Fruit fly (Drosophila melanogaster) whole organism, embryonic: ENCODE data around the gene Hap40.

Source experiments
- Antp ChIP-seq: fragments of 200-800 bp; sonication (Bioruptor generic); optimal IDR thresholded peaks from 3 replicates; lab custom pipeline; 2016; ENCODE audit warnings: missing biosample characterization, missing genetic modification characterization
- BEAF-32 ChIP-seq: fragments of 200-800 bp; sonication (Bioruptor generic); optimal IDR thresholded peaks from 3 replicates; lab custom pipeline; 2017; ENCODE audit warnings: missing biosample characterization, missing genetic modification characterization, mild to moderate bottlenecking, moderate library complexity, missing genetic modification reagents
- CG10366 ChIP-seq: fragments of 200-800 bp; sonication (Bioruptor generic); IDR thresholded peaks from 2 replicates; pipeline ENCODE4 v1.3.6; 2022; ENCODE audit warnings: missing biosample characterization, missing genetic modification characterization
- CG10543 ChIP-seq: fragments of 200-800 bp; sonication (Bioruptor generic); optimal IDR thresholded peaks from 3 replicates; lab custom pipeline; 2017; ENCODE audit warnings: missing biosample characterization, mild to moderate bottlenecking, missing genetic modification characterization, moderate library complexity
- CG11085 ChIP-seq: fragments of 200-800 bp; sonication (Bioruptor generic); IDR thresholded peaks from 2 replicates; pipeline ENCODE4 v1.3.6; 2022; ENCODE audit warnings: missing biosample characterization, missing genetic modification characterization
- CG11247 ChIP-seq: fragments of 200-800 bp; sonication (Bioruptor generic); IDR thresholded peaks from 2 replicates; pipeline ENCODE4 v1.3.6; 2022; ENCODE audit warnings: missing biosample characterization, missing genetic modification characterization
- CG11456 ChIP-seq: fragments of 200-800 bp; sonication (Bioruptor generic); IDR thresholded peaks from 3 replicates; pipeline ENCODE4 v1.3.6; 2022; ENCODE audit warnings: missing biosample characterization, missing genetic modification characterization
- CG11695 ChIP-seq: fragments of 200-800 bp; sonication (Bioruptor generic); IDR thresholded peaks from 3 replicates; pipeline ENCODE4 v1.3.6; 2022; ENCODE audit warnings: missing biosample characterization, missing genetic modification characterization
- CG12769 ChIP-seq: fragments of 200-800 bp; sonication (Bioruptor generic); optimal IDR thresholded peaks from 2 replicates; lab custom pipeline; 2019; ENCODE audit warnings: missing biosample characterization, mild to moderate bottlenecking, missing genetic modification characterization, moderate library complexity
- CG15269 ChIP-seq: fragments of 200-800 bp; sonication (Bioruptor generic); optimal IDR thresholded peaks from 2 replicates; lab custom pipeline; 2018; ENCODE audit warnings: missing biosample characterization, mild to moderate bottlenecking, missing genetic modification characterization, moderate library complexity
- CG1832 ChIP-seq: fragments of 200-800 bp; sonication (Bioruptor generic); optimal IDR thresholded peaks from 2 replicates; lab custom pipeline; 2017; ENCODE audit warnings: missing biosample characterization, mild to moderate bottlenecking, missing genetic modification characterization, inconsistent platforms
- CG30403 ChIP-seq: fragments of 200-800 bp; sonication (Bioruptor generic); optimal IDR thresholded peaks from 3 replicates; lab custom pipeline; 2016; ENCODE audit warnings: missing biosample characterization, missing genetic modification characterization
- CG3281 ChIP-seq: fragments of 200-800 bp; sonication (Bioruptor generic); optimal IDR thresholded peaks from 3 replicates; lab custom pipeline; 2017; ENCODE audit warnings: missing biosample characterization, mild to moderate bottlenecking, missing genetic modification characterization
- CG6683 ChIP-seq: fragments of 200-800 bp; sonication (Bioruptor generic); optimal IDR thresholded peaks from 2 replicates; lab custom pipeline; 2017; ENCODE audit warnings: missing biosample characterization, mild to moderate bottlenecking, missing genetic modification characterization, missing genetic modification reagents
- CG8290 ChIP-seq, 3 experiments: fragments of 200-800 bp; sonication (Bioruptor generic); optimal IDR thresholded peaks; 2 replicates each; lab custom pipeline; 2016 to 2019; ENCODE audit warnings: missing biosample characterization in 3 of 3, missing genetic modification characterization in 3 of 3, mild to moderate bottlenecking in 2 of 3, moderate library complexity in 1 of 3
- CG9727 ChIP-seq: fragments of 200-800 bp; sonication (Bioruptor generic); optimal IDR thresholded peaks from 3 replicates; lab custom pipeline; 2017; ENCODE audit warnings: missing biosample characterization, mild to moderate bottlenecking, missing genetic modification characterization
- CHES-1-like ChIP-seq: fragments of 200-800 bp; sonication (Bioruptor generic); optimal IDR thresholded peaks from 2 replicates; lab custom pipeline; 2016; ENCODE audit warnings: missing biosample characterization, missing genetic modification characterization
- CoRest ChIP-seq: fragments of 200-800 bp; sonication (Bioruptor generic); optimal IDR thresholded peaks from 3 replicates; lab custom pipeline; 2018; ENCODE audit warnings: missing biosample characterization, mild to moderate bottlenecking, missing genetic modification characterization, moderate library complexity
- D19B ChIP-seq: fragments of 200-800 bp; sonication (Bioruptor generic); optimal IDR thresholded peaks from 2 replicates; lab custom pipeline; 2017; ENCODE audit warnings: missing biosample characterization, mild to moderate bottlenecking, missing genetic modification characterization
- Ets97D ChIP-seq: fragments of 200-800 bp; sonication (Bioruptor generic); optimal IDR thresholded peaks from 3 replicates; lab custom pipeline; 2016; ENCODE audit warnings: missing biosample characterization, missing genetic modification characterization
- Fer3 ChIP-seq: fragments of 200-800 bp; sonication (Bioruptor generic); optimal IDR thresholded peaks from 2 replicates; lab custom pipeline; 2018; ENCODE audit warnings: missing biosample characterization, mild to moderate bottlenecking, missing genetic modification characterization, moderate library complexity
- GATAe ChIP-seq: fragments of 200-800 bp; sonication (Bioruptor generic); conservative IDR thresholded peaks from 2 replicates; pipeline ENCODE4 v1.3.6; 2022; ENCODE audit warnings: missing biosample characterization, missing genetic modification characterization
- Gug ChIP-seq: fragments of 200-800 bp; sonication (Bioruptor generic); IDR thresholded peaks from 4 replicates; pipeline ENCODE4 v1.3.6; 2022; ENCODE audit warnings: missing biosample characterization, missing genetic modification characterization
- Hand ChIP-seq: fragments of 200-800 bp; sonication (Bioruptor generic); optimal IDR thresholded peaks from 2 replicates; lab custom pipeline; 2017; ENCODE audit warnings: mild to moderate bottlenecking, missing biosample characterization, missing genetic modification reagents, missing genetic modification characterization
- Hey ChIP-seq: fragments of 200-800 bp; sonication (Bioruptor generic); optimal IDR thresholded peaks from 3 replicates; lab custom pipeline; 2018; ENCODE audit warnings: missing biosample characterization, mild to moderate bottlenecking, missing genetic modification characterization
- Hsf ChIP-seq: fragments of 200-800 bp; sonication (Bioruptor generic); optimal IDR thresholded peaks from 3 replicates; lab custom pipeline; 2016; ENCODE audit warnings: missing biosample characterization, missing genetic modification characterization
- Mes4 ChIP-seq: fragments of 200-800 bp; sonication (Bioruptor generic); optimal IDR thresholded peaks from 2 replicates; lab custom pipeline; 2016; ENCODE audit warnings: missing biosample characterization, missing genetic modification characterization
- Optix ChIP-seq: fragments of 200-800 bp; sonication (Bioruptor generic); IDR thresholded peaks from 3 replicates; pipeline ENCODE4 v1.3.6; 2022; ENCODE audit warnings: missing biosample characterization, missing genetic modification characterization
- PHDP ChIP-seq: fragments of 200-800 bp; sonication (Bioruptor generic); optimal IDR thresholded peaks from 3 replicates; lab custom pipeline; 2018; ENCODE audit warnings: missing biosample characterization, mild to moderate bottlenecking, missing genetic modification characterization, moderate library complexity
- Ptx1 ChIP-seq: fragments of 200-800 bp; sonication (Bioruptor generic); IDR thresholded peaks from 2 replicates; pipeline ENCODE4 v1.3.6; 2022; ENCODE audit warnings: missing biosample characterization, missing genetic modification characterization
- Side ChIP-seq: fragments of 200-800 bp; sonication (Bioruptor generic); optimal IDR thresholded peaks from 2 replicates; lab custom pipeline; 2016; ENCODE audit warnings: missing biosample characterization, missing genetic modification characterization
- Vsx1 ChIP-seq: fragments of 200-800 bp; sonication (Bioruptor generic); optimal IDR thresholded peaks from 2 replicates; lab custom pipeline; 2017; ENCODE audit warnings: missing biosample characterization, mild to moderate bottlenecking, missing genetic modification characterization, missing genetic modification reagents
- cato ChIP-seq: fragments of 200-800 bp; sonication (Bioruptor generic); optimal IDR thresholded peaks from 2 replicates; lab custom pipeline; 2016; ENCODE audit warnings: missing biosample characterization, missing genetic modification characterization, borderline replicate concordance
- caup ChIP-seq: fragments of 200-800 bp; sonication (Bioruptor generic); optimal IDR thresholded peaks from 3 replicates; lab custom pipeline; 2017; ENCODE audit warnings: missing biosample characterization, mild to moderate bottlenecking, missing genetic modification characterization, moderate library complexity; ENCODE audit not compliant: severe bottlenecking
- cg ChIP-seq: fragments of 200-800 bp; sonication (Bioruptor generic); optimal IDR thresholded peaks from 3 replicates; lab custom pipeline; 2019; ENCODE audit warnings: missing biosample characterization, mild to moderate bottlenecking, missing genetic modification characterization, moderate library complexity
- chinmo ChIP-seq: fragments of 200-800 bp; sonication (Bioruptor generic); IDR thresholded peaks from 4 replicates; pipeline ENCODE4 v1.3.6; 2022; ENCODE audit warnings: missing biosample characterization, missing genetic modification characterization; ENCODE audit not compliant: partially characterized antibody
- chn ChIP-seq: fragments of 200-800 bp; sonication (Bioruptor generic); optimal IDR thresholded peaks from 2 replicates; lab custom pipeline; 2016; ENCODE audit warnings: missing biosample characterization, missing genetic modification characterization
- ci ChIP-seq: fragments of 200-800 bp; sonication (Bioruptor generic); IDR thresholded peaks from 3 replicates; pipeline ENCODE4 v1.3.6; 2022; ENCODE audit warnings: missing biosample characterization, missing genetic modification characterization
- dpn ChIP-seq, 2 experiments: fragments of 200-800 bp; sonication (Bioruptor generic); optimal IDR thresholded peaks; 3 replicates each; lab custom pipeline; 2016; ENCODE audit warnings: missing biosample characterization in 2 of 2, missing genetic modification characterization in 2 of 2
- dysf ChIP-seq: fragments of 200-800 bp; sonication (Bioruptor generic); IDR thresholded peaks from 3 replicates; pipeline ENCODE4 v1.3.6; 2022; ENCODE audit warnings: missing biosample characterization, missing genetic modification characterization
- klu ChIP-seq: fragments of 200-800 bp; sonication (Bioruptor generic); IDR thresholded peaks from 2 replicates; pipeline ENCODE4 v1.3.6; 2022; ENCODE audit warnings: missing biosample characterization, missing genetic modification characterization
- lilli ChIP-seq: fragments of 200-800 bp; sonication (Bioruptor generic); optimal IDR thresholded peaks from 3 replicates; lab custom pipeline; 2016; ENCODE audit warnings: missing biosample characterization, missing genetic modification characterization
- sob ChIP-seq: fragments of 200-800 bp; sonication (Bioruptor generic); IDR thresholded peaks from 2 replicates; pipeline ENCODE4 v1.3.6; 2022; ENCODE audit warnings: missing biosample characterization, missing genetic modification characterization
- stwl ChIP-seq: fragments of 200-800 bp; sonication (Bioruptor generic); optimal IDR thresholded peaks from 3 replicates; lab custom pipeline; 2018; ENCODE audit warnings: missing biosample characterization, mild to moderate bottlenecking, missing genetic modification characterization, moderate library complexity
- tin ChIP-seq: fragments of 200-800 bp; sonication (Bioruptor generic); optimal IDR thresholded peaks from 3 replicates; lab custom pipeline; 2016; ENCODE audit warnings: missing biosample characterization, missing genetic modification characterization
- tna ChIP-seq: fragments of 200-800 bp; sonication (Bioruptor generic); IDR thresholded peaks from 2 replicates; pipeline ENCODE4 v1.3.6; 2022; ENCODE audit warnings: missing biosample characterization, missing genetic modification characterization; ENCODE audit not compliant: partially characterized antibody
- yki ChIP-seq: fragments of >200 bp; optimal IDR thresholded peaks from 3 replicates; lab custom pipeline; 2018
- zen2 ChIP-seq: fragments of 200-800 bp; sonication (Bioruptor generic); IDR thresholded peaks from 3 replicates; pipeline ENCODE4 v1.3.6; 2022; ENCODE audit warnings: missing biosample characterization, missing genetic modification characterization; ENCODE audit not compliant: partially characterized antibody
- zf30C ChIP-seq: fragments of 200-800 bp; sonication (Bioruptor generic); optimal IDR thresholded peaks from 3 replicates; lab custom pipeline; 2018; ENCODE audit warnings: missing biosample characterization, mild to moderate bottlenecking, missing genetic modification characterization
- zfh1 ChIP-seq: fragments of 200-800 bp; sonication (Bioruptor generic); IDR thresholded peaks from 3 replicates; pipeline ENCODE4 v1.3.6; 2022; ENCODE audit warnings: missing biosample characterization, missing genetic modification characterization

The Hap40 gene

DNA sequence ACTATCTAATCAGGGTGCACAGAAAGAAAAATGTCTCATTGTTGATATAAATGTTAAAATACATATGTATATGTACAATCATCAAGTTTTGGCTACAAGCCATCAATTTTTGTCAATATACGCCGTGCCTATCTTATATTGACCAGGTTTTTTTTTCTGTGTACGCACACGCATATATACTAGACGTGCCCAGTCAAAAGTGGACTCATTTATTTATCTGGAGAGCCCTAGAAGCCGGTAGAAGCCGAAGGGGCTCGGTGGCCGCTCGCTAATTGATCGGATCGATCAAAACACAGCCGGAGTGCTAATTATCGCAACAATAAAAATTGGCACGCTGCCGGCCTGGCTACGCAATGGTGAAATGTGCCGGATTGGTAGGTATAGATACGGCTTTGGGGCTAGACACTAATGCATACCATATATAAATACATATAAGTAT is 36.4 kb downstream of the Hap40 start (continued):
- TF ChIP-seq CoRest (peak; percentile 71), D19B (GFP tag; lab: Kevin White, UChicago) (peak; percentile 66), Hand (peak; percentile 76), klu (GFP tag; lab: Robert Waterston, UW) (peak; percentile 33; the same call in 1 of the 2 replicates), stwl (tag; lab: Kevin White, UChicago) (no peak), lilli (GFP tag; lab: Kevin White, UChicago) (peak; percentile 85), CG11247 (GFP tag; lab: Robert Waterston, UW) (peak; percentile 64), CG8290 (GFP tag; optimal IDR thresholded peaks at IDR 0.05; lab: Kevin White, UChicago) (no peak), CG8290 (tag; optimal IDR thresholded peaks at IDR 0.05; lab: Kevin White, UChicago) (peak in 1 of 2 experiments; percentile 82), CG9727 (GFP tag; lab: Kevin White, UChicago) (peak; percentile 60), chinmo (GFP tag; lab: Robert Waterston, UW) (no peak), Ets97D (GFP tag; lab: Kevin White, UChicago) (no peak), chn (peak; percentile 44), CG10543 (GFP tag; lab: Kevin White, UChicago) (peak; percentile 80), Hsf (peak; percentile 67), Fer3 (tag; lab: Kevin White, UChicago) (peak; percentile 87), dysf (GFP tag; lab: Robert Waterston, UW) (peak; percentile 83), tin (GFP tag; lab: Kevin White, UChicago) (peak; percentile 49), Gug (GFP tag; lab: Robert Waterston, UW) (peak; percentile 64; the same call in 3 of the 4 replicates), Mes4 (GFP tag; lab: Kevin White, UChicago) (no peak), Ptx1 (GFP tag; lab: Robert Waterston, UW) (peak; percentile 75), zen2 (no peak), PHDP (tag; lab: Kevin White, UChicago) (peak; percentile 77), Hey (tag; lab: Kevin White, UChicago) (peak; percentile 57), CG30403 (peak; percentile 67), CG1832 (no peak), cato (GFP tag; lab: Kevin White, UChicago) (peak; percentile 29), BEAF-32 (GFP tag; lab: Kevin White, UChicago) (no peak), sob (GFP tag; lab: Robert Waterston, UW) (peak; percentile 87), CG12769 (tag; lab: Kevin White, UChicago) (peak; percentile 87), CG15269 (peak; percentile 80), tna (no peak), yki (lab: Kevin White, UChicago) (no peak), Antp (GFP tag; lab: Kevin White, UChicago) (peak; percentile 44), Optix (GFP tag; lab: Robert Waterston, UW) (0 out of 3 replicates have a peak, but pooled peaks have one; percentile 16), CG11456 (GFP tag; lab: Robert Waterston, UW) (peak; percentile 82), cg (GFP tag; lab: Kevin White, UChicago) (no peak), CHES-1-like (GFP tag; lab: Kevin White, UChicago) (peak; percentile 50), CG11695 (GFP tag; lab: Robert Waterston, UW) (peak; percentile 68; the same call in 2 of the 3 replicates), CG11085 (GFP tag; lab: Robert Waterston, UW) (peak; percentile 74), CG3281 (GFP tag; lab: Kevin White, UChicago) (peak; percentile 78), caup (GFP tag; lab: Kevin White, UChicago) (peak; percentile 81), CG6683 (GFP tag; lab: Kevin White, UChicago) (peak; percentile 63), Vsx1 (GFP tag; lab: Kevin White, UChicago) (peak; percentile 70), zfh1 (GFP tag; lab: Robert Waterston, UW) (peak; percentile 73; the same call in 2 of the 3 replicates), zf30C (GFP tag; lab: Kevin White, UChicago) (peak; percentile 90), GATAe (GFP tag; lab: Robert Waterston, UW) (peak; percentile 97), Side (GFP tag; lab: Kevin White, UChicago) (peak; percentile 39), ci (GFP tag; lab: Robert Waterston, UW) (peak; percentile 85), dpn (GFP tag; optimal IDR thresholded peaks at IDR 0.05; lab: Kevin White, UChicago) (peak; percentile 54 to 65), CG10366 (GFP tag; lab: Robert Waterston, UW) (peak; percentile 80)
